Fruit fly (Drosophila melanogaster) whole organism, embryonic: ENCODE data around the gene CG7120.

Source experiments
- CG1024 ChIP-seq: fragments of 200-800 bp; sonication (Bioruptor generic); IDR thresholded peaks from 2 replicates; pipeline ENCODE4 v1.3.6; 2022; ENCODE audit warnings: missing biosample characterization, missing genetic modification characterization
- CG10654 ChIP-seq: fragments of 200-800 bp; sonication (Bioruptor generic); optimal IDR thresholded peaks from 2 replicates; lab custom pipeline; 2016; ENCODE audit warnings: missing biosample characterization, missing genetic modification characterization
- CG1233 ChIP-seq: fragments of 200-800 bp; sonication (Bioruptor generic); optimal IDR thresholded peaks from 4 replicates; lab custom pipeline; 2018; ENCODE audit warnings: missing biosample characterization, mild to moderate bottlenecking, missing genetic modification characterization
- CG13894 ChIP-seq: fragments of 200-800 bp; sonication (Bioruptor generic); optimal IDR thresholded peaks from 3 replicates; lab custom pipeline; 2018; ENCODE audit warnings: missing biosample characterization, mild to moderate bottlenecking, missing genetic modification characterization, moderate library complexity
- CG17359 ChIP-seq: fragments of 200-800 bp; sonication (Bioruptor generic); optimal IDR thresholded peaks from 3 replicates; lab custom pipeline; 2018; ENCODE audit warnings: missing biosample characterization, mild to moderate bottlenecking, missing genetic modification characterization, moderate library complexity
- CG31388 ChIP-seq: fragments of 200-800 bp; sonication (Bioruptor generic); optimal IDR thresholded peaks from 2 replicates; lab custom pipeline; 2016; ENCODE audit warnings: missing biosample characterization, missing genetic modification characterization
- CG6813 ChIP-seq: fragments of 200-800 bp; sonication (Bioruptor generic); optimal IDR thresholded peaks from 2 replicates; lab custom pipeline; 2017; ENCODE audit warnings: missing biosample characterization, missing genetic modification characterization, mild to moderate bottlenecking, moderate library complexity, missing genetic modification reagents
- CG7357 ChIP-seq: fragments of 200-800 bp; sonication (Bioruptor generic); IDR thresholded peaks from 3 replicates; pipeline ENCODE4 v1.3.6; 2022; ENCODE audit warnings: missing biosample characterization, missing genetic modification characterization
- CG7963 ChIP-seq: fragments of 200-800 bp; sonication (Bioruptor generic); IDR thresholded peaks from 3 replicates; pipeline ENCODE4 v1.3.6; 2022; ENCODE audit warnings: missing biosample characterization, missing genetic modification characterization; ENCODE audit not compliant: partially characterized antibody
- CG8089 ChIP-seq: fragments of 200-800 bp; sonication (Bioruptor generic); optimal IDR thresholded peaks from 3 replicates; lab custom pipeline; 2016; ENCODE audit warnings: missing biosample characterization, missing genetic modification characterization
- CG8924 ChIP-seq: fragments of 200-800 bp; optimal IDR thresholded peaks from 3 replicates; lab custom pipeline; 2019; ENCODE audit warnings: missing biosample characterization, mild to moderate bottlenecking, missing genetic modification characterization, moderate library complexity
- CG9609 ChIP-seq: fragments of 200-800 bp; sonication (Bioruptor generic); optimal IDR thresholded peaks from 3 replicates; lab custom pipeline; 2016; ENCODE audit warnings: missing biosample characterization, missing genetic modification characterization
- CG9876 ChIP-seq: fragments of 200-800 bp; sonication (Bioruptor generic); optimal IDR thresholded peaks from 2 replicates; lab custom pipeline; 2016; ENCODE audit warnings: missing biosample characterization, missing genetic modification characterization
- E2f1 ChIP-seq: fragments of 200-800 bp; sonication (Bioruptor generic); IDR thresholded peaks from 2 replicates; pipeline ENCODE4 v1.3.6; 2022; ENCODE audit warnings: missing biosample characterization, missing genetic modification characterization
- HLHmδ ChIP-seq: fragments of 200-800 bp; sonication (Bioruptor generic); optimal IDR thresholded peaks from 2 replicates; lab custom pipeline; 2018; ENCODE audit warnings: missing biosample characterization, mild to moderate bottlenecking, missing genetic modification characterization, moderate library complexity
- HmgD ChIP-seq: fragments of 200-800 bp; sonication (Bioruptor generic); optimal IDR thresholded peaks from 3 replicates; lab custom pipeline; 2016; ENCODE audit warnings: missing biosample characterization, missing genetic modification characterization
- HmgZ ChIP-seq: fragments of 200-800 bp; sonication (Bioruptor generic); optimal IDR thresholded peaks from 2 replicates; lab custom pipeline; 2018; ENCODE audit warnings: missing biosample characterization, mild to moderate bottlenecking, missing genetic modification characterization
- Med ChIP-seq: fragments of 200-800 bp; sonication (Bioruptor generic); peaks from one replicate; lab custom pipeline; 2016; ENCODE audit warnings: missing biosample characterization, missing genetic modification characterization, mild to moderate bottlenecking, inconsistent platforms, moderate library complexity
- NK7.1 ChIP-seq: fragments of 200-800 bp; sonication (Bioruptor generic); optimal IDR thresholded peaks from 3 replicates; lab custom pipeline; 2016; ENCODE audit warnings: missing biosample characterization, missing genetic modification characterization
- bab2 ChIP-seq: fragments of 200-800 bp; sonication (Bioruptor generic); optimal IDR thresholded peaks from 2 replicates; lab custom pipeline; 2016; ENCODE audit warnings: missing biosample characterization, missing genetic modification characterization
- bcd ChIP-seq: fragments of 200-800 bp; sonication (Bioruptor generic); optimal IDR thresholded peaks from 2 replicates; lab custom pipeline; 2017; ENCODE audit warnings: missing biosample characterization, mild to moderate bottlenecking, missing genetic modification characterization
- bigmax ChIP-seq: fragments of 200-800 bp; sonication (Bioruptor generic); optimal IDR thresholded peaks from 2 replicates; lab custom pipeline; 2018; ENCODE audit warnings: missing biosample characterization, mild to moderate bottlenecking, missing genetic modification characterization
- btn ChIP-seq: fragments of 200-800 bp; sonication (Bioruptor generic); optimal IDR thresholded peaks from 2 replicates; lab custom pipeline; 2016; ENCODE audit warnings: missing biosample characterization, missing genetic modification characterization
- chif ChIP-seq, 2 experiments: fragments of 200-800 bp; sonication (Bioruptor generic); optimal IDR thresholded peaks; 3 replicates each; lab custom pipeline; 2016; ENCODE audit warnings: missing biosample characterization in 2 of 2, missing genetic modification characterization in 2 of 2
- chn ChIP-seq: fragments of 200-800 bp; sonication (Bioruptor generic); optimal IDR thresholded peaks from 2 replicates; lab custom pipeline; 2016; ENCODE audit warnings: missing biosample characterization, missing genetic modification characterization
- dan ChIP-seq: fragments of 200-800 bp; sonication (Bioruptor generic); IDR thresholded peaks from 2 replicates; pipeline ENCODE4 v1.3.6; 2022; ENCODE audit warnings: missing biosample characterization, missing genetic modification characterization
- dysf ChIP-seq: fragments of 200-800 bp; sonication (Bioruptor generic); IDR thresholded peaks from 3 replicates; pipeline ENCODE4 v1.3.6; 2022; ENCODE audit warnings: missing biosample characterization, missing genetic modification characterization
- fru ChIP-seq: fragments of >200 bp; optimal IDR thresholded peaks from 2 replicates; lab custom pipeline; 2017
- gem ChIP-seq: fragments of 200-800 bp; sonication (Bioruptor generic); optimal IDR thresholded peaks from 2 replicates; lab custom pipeline; 2019; ENCODE audit warnings: missing biosample characterization, mild to moderate bottlenecking, missing genetic modification characterization, moderate library complexity
- gfzf ChIP-seq: fragments of 200-800 bp; sonication (Bioruptor generic); optimal IDR thresholded peaks from 2 replicates; lab custom pipeline; 2016; ENCODE audit warnings: missing biosample characterization, mild to moderate bottlenecking, missing genetic modification characterization, moderate library complexity
- gsb-n ChIP-seq: fragments of 200-800 bp; sonication (Bioruptor generic); optimal IDR thresholded peaks from 3 replicates; lab custom pipeline; 2018; ENCODE audit warnings: missing biosample characterization, mild to moderate bottlenecking, missing genetic modification characterization
- gt ChIP-seq: fragments of 200-800 bp; sonication (Bioruptor generic); IDR thresholded peaks from 2 replicates; pipeline ENCODE4 v1.3.6; 2022; ENCODE audit warnings: missing biosample characterization, missing genetic modification characterization
- jumu ChIP-seq: fragments of 200-800 bp; sonication (Bioruptor generic); optimal IDR thresholded peaks from 3 replicates; lab custom pipeline; 2016; ENCODE audit warnings: missing biosample characterization, missing genetic modification characterization
- kay ChIP-seq: fragments of 200-800 bp; sonication (Bioruptor generic); optimal IDR thresholded peaks from 2 replicates; lab custom pipeline; 2016; ENCODE audit warnings: missing biosample characterization, missing genetic modification characterization
- knrl ChIP-seq: fragments of 200-800 bp; sonication (Bioruptor generic); IDR thresholded peaks from 3 replicates; pipeline ENCODE4 v1.3.6; 2022; ENCODE audit warnings: missing biosample characterization, missing genetic modification characterization; ENCODE audit not compliant: partially characterized antibody
- lmd ChIP-seq: fragments of 200-800 bp; sonication (Bioruptor generic); IDR thresholded peaks from 2 replicates; pipeline ENCODE4 v1.3.6; 2022; ENCODE audit warnings: missing biosample characterization, missing genetic modification characterization
- luna ChIP-seq: fragments of 200-800 bp; sonication (Bioruptor generic); optimal IDR thresholded peaks from 2 replicates; lab custom pipeline; 2016; ENCODE audit warnings: missing biosample characterization, missing genetic modification characterization
- mirr ChIP-seq: fragments of 200-800 bp; sonication (Bioruptor generic); optimal IDR thresholded peaks from 3 replicates; lab custom pipeline; 2018; ENCODE audit warnings: missing biosample characterization, mild to moderate bottlenecking, missing genetic modification characterization
- nmo ChIP-seq: fragments of 200-800 bp; sonication (Bioruptor generic); optimal IDR thresholded peaks from 2 replicates; lab custom pipeline; 2018; ENCODE audit warnings: missing biosample characterization, mild to moderate bottlenecking, missing genetic modification characterization, moderate library complexity
- onecut ChIP-seq: fragments of 200-800 bp; sonication (Bioruptor generic); IDR thresholded peaks from 2 replicates; pipeline ENCODE4 v1.3.6; 2022; ENCODE audit warnings: missing biosample characterization, missing genetic modification characterization
- peb ChIP-seq: fragments of 200-800 bp; sonication (Bioruptor generic); IDR thresholded peaks from 2 replicates; pipeline ENCODE4 v1.3.6; 2022; ENCODE audit warnings: missing biosample characterization, missing genetic modification characterization
- phol ChIP-seq: fragments of 200-800 bp; sonication (Bioruptor generic); optimal IDR thresholded peaks from 3 replicates; lab custom pipeline; 2018; ENCODE audit warnings: missing biosample characterization, mild to moderate bottlenecking, missing genetic modification characterization, moderate library complexity
- pum ChIP-seq: fragments of 200-800 bp; sonication (Bioruptor generic); optimal IDR thresholded peaks from 2 replicates; lab custom pipeline; 2016; ENCODE audit warnings: missing biosample characterization, missing genetic modification characterization
- ro ChIP-seq: fragments of 200-800 bp; sonication (Bioruptor generic); IDR thresholded peaks from 2 replicates; pipeline ENCODE4 v1.3.6; 2022; ENCODE audit warnings: missing biosample characterization, missing genetic modification characterization
- schlank ChIP-seq: fragments of 200-800 bp; sonication (Bioruptor generic); optimal IDR thresholded peaks from 2 replicates; lab custom pipeline; 2018; ENCODE audit warnings: missing biosample characterization, mild to moderate bottlenecking, missing genetic modification characterization
- sima ChIP-seq: fragments of 200-800 bp; sonication (Bioruptor generic); optimal IDR thresholded peaks from 2 replicates; lab custom pipeline; 2016; ENCODE audit warnings: missing biosample characterization, missing genetic modification characterization
- slbo ChIP-seq: fragments of 200-800 bp; sonication (Bioruptor generic); IDR thresholded peaks from 2 replicates; pipeline ENCODE4 v1.3.6; 2022; ENCODE audit warnings: missing biosample characterization, missing genetic modification characterization
- sob ChIP-seq: fragments of 200-800 bp; sonication (Bioruptor generic); IDR thresholded peaks from 2 replicates; pipeline ENCODE4 v1.3.6; 2022; ENCODE audit warnings: missing biosample characterization, missing genetic modification characterization
- tio ChIP-seq: fragments of 200-800 bp; sonication (Bioruptor generic); optimal IDR thresholded peaks from 2 replicates; lab custom pipeline; 2017; ENCODE audit warnings: missing biosample characterization, missing genetic modification characterization, inconsistent platforms
- trem ChIP-seq: fragments of 200-800 bp; optimal IDR thresholded peaks from 3 replicates; lab custom pipeline; 2019; ENCODE audit warnings: missing biosample characterization, mild to moderate bottlenecking, missing genetic modification characterization, moderate library complexity
- vvl ChIP-seq: fragments of 200-800 bp; sonication (Bioruptor generic); IDR thresholded peaks from 2 replicates; pipeline ENCODE4 v1.3.6; 2022; ENCODE audit warnings: missing biosample characterization, missing genetic modification characterization

Gene CG7120

dm6 chr3L:8398763-8399445 is 3.1 kb downstream of the CG7120 start (continued):
- peak; percentile 63; the same call in 2 of the 3 replicates for TF ChIP-seq CG7963 (GFP tag; lab: Robert Waterston, UW)
- TF ChIP-seq vvl (GFP tag; lab: Robert Waterston, UW): peak; percentile 20; the same call in 1 of the 2 replicates
- peak; percentile 40 for TF ChIP-seq chn (GFP tag; lab: Kevin White, UChicago)
- TF ChIP-seq phol (tag; lab: Kevin White, UChicago): peak; percentile 38
- TF ChIP-seq sob (GFP tag; lab: Robert Waterston, UW): 0 out of 2 replicates have a peak, but pooled peaks have one; percentile 23
- no peak for TF ChIP-seq HLHmδ (GFP tag; lab: Kevin White, UChicago)
- no peak for TF ChIP-seq CG9609 (GFP tag; lab: Kevin White, UChicago)
- TF ChIP-seq luna: no peak
- TF ChIP-seq bcd: no peak
- TF ChIP-seq trem (tag; lab: Kevin White, UChicago): no peak
- peak; percentile 27 for TF ChIP-seq pum (GFP tag; lab: Kevin White, UChicago)
- no peak for TF ChIP-seq bigmax
- no peak for TF ChIP-seq HmgD (GFP tag; lab: Kevin White, UChicago)
- TF ChIP-seq CG1233 (GFP tag; lab: Kevin White, UChicago): no peak
- TF ChIP-seq CG10654 (GFP tag; lab: Kevin White, UChicago): peak; percentile 22
- TF ChIP-seq CG13894 (tag; lab: Kevin White, UChicago): no peak
- peak; percentile 86 for TF ChIP-seq Med
- 0 out of 2 replicates have a peak, but pooled peaks have one; percentile 7 for TF ChIP-seq peb (GFP tag; lab: Robert Waterston, UW)
- TF ChIP-seq fru (lab: Kevin White, UChicago): no peak
- TF ChIP-seq knrl (GFP tag; lab: Robert Waterston, UW): no peak
- TF ChIP-seq HmgZ (tag; lab: Kevin White, UChicago): no peak
- no peak for TF ChIP-seq gem (tag; lab: Kevin White, UChicago)
- TF ChIP-seq dan (GFP tag; lab: Robert Waterston, UW): no peak
- TF ChIP-seq gt: no peak
- TF ChIP-seq mirr (GFP tag; lab: Kevin White, UChicago): no peak
- 0 out of 3 replicates have a peak, but pooled peaks have one; percentile 6 for TF ChIP-seq dysf (GFP tag; lab: Robert Waterston, UW)
- peak; percentile 49 for TF ChIP-seq slbo
- TF ChIP-seq chif (GFP tag; optimal IDR thresholded peaks at IDR 0.05; lab: Kevin White, UChicago): peak; percentile 14 to 43
- TF ChIP-seq CG6813 (GFP tag; lab: Kevin White, UChicago): no peak
- TF ChIP-seq gsb-n (tag; lab: Kevin White, UChicago): no peak
- no peak for TF ChIP-seq CG7357 (GFP tag; lab: Robert Waterston, UW)
- TF ChIP-seq CG8089 (GFP tag; lab: Kevin White, UChicago): no peak
- TF ChIP-seq CG1024 (GFP tag; lab: Robert Waterston, UW): no peak
- TF ChIP-seq lmd (GFP tag; lab: Robert Waterston, UW): peak; percentile 32; the same call in 1 of the 2 replicates
- TF ChIP-seq kay (GFP tag; lab: Kevin White, UChicago): no peak
- peak; percentile 16 for TF ChIP-seq nmo (GFP tag; lab: Kevin White, UChicago)
- no peak for TF ChIP-seq CG17359
- TF ChIP-seq sima: no peak
- TF ChIP-seq jumu: no peak
- no peak for TF ChIP-seq NK7.1
- no peak for TF ChIP-seq ro
- TF ChIP-seq bab2 (GFP tag; lab: Kevin White, UChicago): peak; percentile 12
- no peak for TF ChIP-seq gfzf
- TF ChIP-seq btn (GFP tag; lab: Kevin White, UChicago): no peak
- no peak for TF ChIP-seq onecut (GFP tag; lab: Robert Waterston, UW)
- no peak for TF ChIP-seq CG31388 (GFP tag; lab: Kevin White, UChicago)
- no peak for TF ChIP-seq tio
- no peak for TF ChIP-seq schlank (tag; lab: Kevin White, UChicago)
- TF ChIP-seq CG9876 (GFP tag; lab: Kevin White, UChicago): no peak
- no peak for TF ChIP-seq E2f1
- TF ChIP-seq CG8924 (tag; lab: Kevin White, UChicago): peak; percentile 23
